Fruit fly (Drosophila melanogaster) whole organism, prepupa: ENCODE results near the gene hwt.

Source experiments
- CG15336 ChIP-seq: fragments of 200-800 bp; sonication (Bioruptor generic); IDR thresholded peaks from 2 replicates; pipeline ENCODE4 v1.3.6; 2022; ENCODE audit warnings: missing biosample characterization, missing genetic modification characterization
- CG9139 ChIP-seq: fragments of 200-800 bp; sonication (Bioruptor generic); optimal IDR thresholded peaks from 3 replicates; lab custom pipeline; 2017; ENCODE audit warnings: missing biosample characterization, mild to moderate bottlenecking, missing genetic modification characterization
- Eip93F ChIP-seq: fragments of 200-800 bp; sonication (Bioruptor generic); optimal IDR thresholded peaks from 2 replicates; lab custom pipeline; 2016; ENCODE audit warnings: missing biosample characterization, mild to moderate bottlenecking, missing genetic modification characterization
- esn ChIP-seq: fragments of 200-800 bp; sonication (Bioruptor generic); optimal IDR thresholded peaks from 2 replicates; lab custom pipeline; 2016; ENCODE audit warnings: missing biosample characterization, mild to moderate bottlenecking, missing genetic modification characterization, moderate library complexity

DNA sequence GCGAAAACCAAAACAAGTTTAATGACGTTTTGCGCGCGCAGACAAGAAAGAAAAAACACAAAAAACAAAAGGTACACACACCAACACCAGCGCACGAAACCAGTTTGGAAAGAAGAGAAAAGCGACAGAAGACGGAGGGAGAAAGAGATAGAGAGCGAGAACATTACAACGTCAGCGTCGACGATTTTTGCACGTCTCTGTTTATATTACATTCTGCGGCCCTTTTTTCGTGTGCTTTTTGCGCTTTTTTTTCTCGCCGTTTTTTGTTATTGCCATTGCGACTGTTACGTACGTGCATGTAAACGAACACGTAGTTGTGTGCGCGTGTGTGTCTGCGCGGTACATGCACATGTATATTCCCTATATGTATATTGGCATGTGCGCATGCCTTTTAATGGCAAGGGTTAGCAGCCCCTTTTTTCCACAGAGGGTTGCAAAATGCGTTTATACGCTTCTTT is 11.8 kb upstream of the hwt start:
- TF ChIP-seq CG9139 (GFP tag; lab: Kevin White, UChicago), result no peak
- TF ChIP-seq Eip93F, result no peak
- TF ChIP-seq esn (GFP tag; lab: Kevin White, UChicago), result no peak
- no peak for TF ChIP-seq CG15336 (GFP tag; lab: Robert Waterston, UW)
